Worm (Caenorhabditis elegans): Measurements from ENCODE around the gene msp-55.

msp-55 gene

DNA sequence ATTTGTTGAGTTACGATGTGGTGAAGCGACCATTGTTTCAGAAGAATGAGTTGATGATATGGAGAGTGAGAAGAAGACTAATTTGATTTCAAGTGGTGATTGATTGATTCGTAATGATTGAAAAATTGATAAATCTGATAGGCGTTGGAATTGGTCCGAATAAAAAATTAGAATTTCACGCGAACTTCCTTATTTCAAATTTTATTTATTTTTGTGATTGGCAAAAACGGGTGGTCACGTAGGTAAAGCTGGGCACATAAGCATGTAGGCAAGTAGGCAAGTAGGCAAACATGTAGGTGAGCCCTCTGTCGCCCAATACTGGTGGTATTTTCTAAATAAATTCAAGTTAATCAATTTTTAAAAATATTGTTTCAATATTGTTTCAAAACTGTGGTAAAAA, 22.5 kb downstream of the msp-55 start, which contains the start of gene C09B9.4:
Gene C09B9.4, minus strand, starts transcription at position 101 of the 400 bp plus-strand sequence.
- TF ChIP-seq cebp-1 (GFP tag; IDR thresholded peaks at IDR 0.05) (no peak), cebp-1 (tag; optimal IDR thresholded peaks at IDR 0.05) (no peak), F10E7.11 (tag; optimal IDR thresholded peaks at IDR 0.05) (no peak), tbp1 (GFP tag; optimal IDR thresholded peaks at IDR 0.05) (no peak), madf-10 (tag; optimal IDR thresholded peaks at IDR 0.05) (no peak), sdz-38 (tag; optimal IDR thresholded peaks at IDR 0.05) (no peak), ztf-25 (GFP tag; IDR thresholded peaks at IDR 0.05) (no peak), lag-1 (GFP tag; IDR thresholded peaks at IDR 0.05) (no peak), nfyb-1 (GFP tag; IDR thresholded peaks at IDR 0.05) (no peak), attf-3 (GFP tag; conservative IDR thresholded peaks at IDR 0.05) (no peak), lin-35 (GFP tag; optimal IDR thresholded peaks at IDR 0.05) (no peak), F33H1.4 (GFP tag; IDR thresholded peaks at IDR 0.05) (no peak), ztf-26 (tag; optimal IDR thresholded peaks at IDR 0.05) (no peak), F23B12.7 (tag; optimal IDR thresholded peaks at IDR 0.05; ENCODE audit: insufficient read depth) (no peak), snpc-1.1 (tag; optimal IDR thresholded peaks at IDR 0.05; ENCODE audit: insufficient read depth) (no peak), ztf-22 (GFP tag; optimal IDR thresholded peaks at IDR 0.05) (no peak), B0019.2 (GFP tag; conservative IDR thresholded peaks at IDR 0.05) (no peak)

ce11 chrIV:5031346-5031745, 24.5 kb downstream of the msp-55 start:
- TF ChIP-seq madf-3 (GFP tag; IDR thresholded peaks at IDR 0.05): no peak
- TF ChIP-seq ceh-27 (GFP tag; optimal IDR thresholded peaks at IDR 0.05): no peak
- no peak for TF ChIP-seq ceh-58 (GFP tag; IDR thresholded peaks at IDR 0.05)
- no peak for TF ChIP-seq hmg-1.2 (GFP tag; IDR thresholded peaks at IDR 0.05)
- TF ChIP-seq ama-1 (optimal IDR thresholded peaks at IDR 0.05): no peak
- no peak for TF ChIP-seq ama-1 (GFP tag; optimal IDR thresholded peaks at IDR 0.05)
- TF ChIP-seq lag-1 (GFP tag; IDR thresholded peaks at IDR 0.05): no peak
- TF ChIP-seq F57A8.1 (GFP tag; optimal IDR thresholded peaks at IDR 0.05): no peak
- no peak for TF ChIP-seq unc-130 (GFP tag; optimal IDR thresholded peaks at IDR 0.05)
- no peak for TF ChIP-seq attf-5 (GFP tag; optimal IDR thresholded peaks at IDR 0.05)
- TF ChIP-seq him-1 (tag; optimal IDR thresholded peaks at IDR 0.05): no peak
- no peak for TF ChIP-seq cebp-2 (GFP tag; IDR thresholded peaks at IDR 0.05)
- TF ChIP-seq nhr-120 (GFP tag; IDR thresholded peaks at IDR 0.05): no peak
- no peak for TF ChIP-seq lin-35 (GFP tag; optimal IDR thresholded peaks at IDR 0.05)
- TF ChIP-seq Y95B8A.8 (GFP tag; IDR thresholded peaks at IDR 0.05): no peak
- TF ChIP-seq nhr-27 (tag; optimal IDR thresholded peaks at IDR 0.05): no peak
- no peak for TF ChIP-seq let-607 (tag; optimal IDR thresholded peaks at IDR 0.05)
- no peak for TF ChIP-seq egl-44 (GFP tag; IDR thresholded peaks at IDR 0.05)
- TF ChIP-seq cebp-1 (GFP tag; IDR thresholded peaks at IDR 0.05): no peak
- no peak for TF ChIP-seq cebp-1 (tag; optimal IDR thresholded peaks at IDR 0.05)
- TF ChIP-seq athp-1 (tag; optimal IDR thresholded peaks at IDR 0.05): no peak
- TF ChIP-seq F10E7.11 (tag; optimal IDR thresholded peaks at IDR 0.05): no peak

DNA sequence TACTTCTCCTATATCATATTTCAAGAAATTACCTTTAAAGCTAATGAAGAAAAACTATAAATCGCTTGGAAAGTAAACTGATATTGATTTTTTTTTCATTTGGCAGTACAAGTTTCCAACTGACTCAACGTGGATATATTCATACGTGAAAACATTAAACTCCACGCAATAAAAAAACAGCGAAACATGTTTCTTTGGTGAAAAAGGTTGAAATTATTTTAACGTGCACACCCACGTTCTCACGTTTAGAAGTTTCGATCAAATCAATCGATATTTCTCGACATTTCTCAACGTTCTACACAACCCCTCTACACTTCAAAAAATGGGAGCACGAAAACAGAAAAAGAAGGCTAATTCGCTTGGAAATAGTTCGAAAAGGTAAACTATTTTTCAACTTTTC, 26.8 kb downstream of the msp-55 start, which contains the start of the genes best-6 and C09B9.2:
Gene best-6, minus strand, starts transcription at position 101 of the 400 bp plus-strand sequence.
Gene C09B9.2, plus strand, starts transcription at position 314 of the 400 bp plus-strand sequence.
- TF ChIP-seq ztf-28 (GFP tag; IDR thresholded peaks at IDR 0.05): no peak
- no peak for TF ChIP-seq unc-130 (GFP tag; optimal IDR thresholded peaks at IDR 0.05)
- no peak for TF ChIP-seq somi-1 (GFP tag; optimal IDR thresholded peaks at IDR 0.05)
- no peak for TF ChIP-seq hmg-1.2 (GFP tag; IDR thresholded peaks at IDR 0.05)
- TF ChIP-seq dpl-1 (GFP tag; optimal IDR thresholded peaks at IDR 0.05): no peak
- TF ChIP-seq egl-44 (GFP tag; IDR thresholded peaks at IDR 0.05): no peak

Measured in whole organism, young adult.